Fruit fly (Drosophila melanogaster) whole organism, embryonic: ENCODE measurements around the gene CG31075.
A peak's percentile ranks its signal among the peaks of the same experiment; 100 is the strongest.

Experiments used
- Atf-2 ChIP-seq: fragments of 200-800 bp; sonication (Bioruptor generic); optimal IDR thresholded peaks from 2 replicates; lab custom pipeline; 2016; ENCODE audit warnings: missing biosample characterization, missing genetic modification characterization
- Atf3 ChIP-seq: fragments of 200-800 bp; sonication (Bioruptor generic); optimal IDR thresholded peaks from 3 replicates; lab custom pipeline; 2016; ENCODE audit warnings: missing biosample characterization, missing genetic modification characterization
- CG11504 ChIP-seq: fragments of 200-800 bp; sonication (Bioruptor generic); optimal IDR thresholded peaks from 3 replicates; lab custom pipeline; 2019; ENCODE audit warnings: missing biosample characterization, mild to moderate bottlenecking, missing genetic modification characterization, moderate library complexity
- CG12236 ChIP-seq: fragments of 200-800 bp; sonication (Bioruptor generic); optimal IDR thresholded peaks from 2 replicates; lab custom pipeline; 2016; ENCODE audit warnings: missing biosample characterization, missing genetic modification characterization
- CG12391 ChIP-seq: fragments of 200-800 bp; sonication (Bioruptor generic); optimal IDR thresholded peaks from 3 replicates; lab custom pipeline; 2018; ENCODE audit warnings: missing biosample characterization, mild to moderate bottlenecking, missing genetic modification characterization, moderate library complexity
- CG12942 ChIP-seq: fragments of 200-800 bp; sonication (Bioruptor generic); optimal IDR thresholded peaks from 3 replicates; lab custom pipeline; 2016; ENCODE audit warnings: missing biosample characterization, missing genetic modification characterization
- CG15073 ChIP-seq: fragments of 200-800 bp; sonication (Bioruptor generic); optimal IDR thresholded peaks from 2 replicates; lab custom pipeline; 2016; ENCODE audit warnings: missing biosample characterization, missing genetic modification characterization
- CG15514 ChIP-seq: fragments of 200-800 bp; sonication (Bioruptor generic); optimal IDR thresholded peaks from 3 replicates; lab custom pipeline; 2017; ENCODE audit warnings: missing biosample characterization, missing genetic modification characterization, mild to moderate bottlenecking, moderate library complexity, missing genetic modification reagents
- CG1603 ChIP-seq: fragments of 200-800 bp; sonication (Bioruptor generic); optimal IDR thresholded peaks from 2 replicates; lab custom pipeline; 2019; ENCODE audit warnings: missing biosample characterization, mild to moderate bottlenecking, missing genetic modification characterization, moderate library complexity
- CG2120 ChIP-seq: fragments of 200-800 bp; sonication (Bioruptor generic); optimal IDR thresholded peaks from 3 replicates; lab custom pipeline; 2016; ENCODE audit warnings: missing biosample characterization, missing genetic modification characterization
- CG33213 ChIP-seq: fragments of 200-800 bp; sonication (Bioruptor generic); optimal IDR thresholded peaks from 3 replicates; lab custom pipeline; 2016; ENCODE audit warnings: missing biosample characterization, missing genetic modification characterization
- CG6175 ChIP-seq: fragments of 200-800 bp; sonication (Bioruptor generic); IDR thresholded peaks from 3 replicates; pipeline ENCODE4 v1.3.6; 2022; ENCODE audit warnings: missing biosample characterization, missing genetic modification characterization
- CG8290 ChIP-seq, 3 experiments: fragments of 200-800 bp; sonication (Bioruptor generic); optimal IDR thresholded peaks; 2 replicates each; lab custom pipeline; 2016 to 2019; ENCODE audit warnings: missing biosample characterization in 3 of 3, missing genetic modification characterization in 3 of 3, mild to moderate bottlenecking in 2 of 3, moderate library complexity in 1 of 3
- CG9609 ChIP-seq: fragments of 200-800 bp; sonication (Bioruptor generic); optimal IDR thresholded peaks from 3 replicates; lab custom pipeline; 2016; ENCODE audit warnings: missing biosample characterization, missing genetic modification characterization
- Eip74EF ChIP-seq, 2 experiments: fragments of 200-800 bp in 1 of 2; fragments of >200 bp in 1 of 2; sonication (Bioruptor generic) in 1 of 2; optimal IDR thresholded peaks; 2 replicates each; lab custom pipeline; 2017 to 2019; ENCODE audit warnings: missing biosample characterization in 2 of 2, missing genetic modification characterization in 2 of 2, mild to moderate bottlenecking in 1 of 2, moderate library complexity in 1 of 2
- Ets97D ChIP-seq: fragments of 200-800 bp; sonication (Bioruptor generic); optimal IDR thresholded peaks from 3 replicates; lab custom pipeline; 2016; ENCODE audit warnings: missing biosample characterization, missing genetic modification characterization
- H2.0 ChIP-seq: fragments of 200-800 bp; sonication (Bioruptor generic); IDR thresholded peaks from 2 replicates; pipeline ENCODE4 v1.3.6; 2022; ENCODE audit warnings: missing biosample characterization, missing genetic modification characterization
- HLH3B ChIP-seq: fragments of 200-800 bp; sonication (Bioruptor generic); IDR thresholded peaks from 2 replicates; pipeline ENCODE4 v1.3.6; 2022; ENCODE audit warnings: missing biosample characterization, missing genetic modification characterization
- Hr51 ChIP-seq, 2 experiments: fragments of 200-800 bp; sonication (Bioruptor generic); optimal IDR thresholded peaks; 2 replicates in 1 of 2; 3 replicates in 1 of 2; lab custom pipeline; 2016 to 2018; ENCODE audit warnings: missing biosample characterization in 2 of 2, missing genetic modification characterization in 2 of 2, mild to moderate bottlenecking in 1 of 2, moderate library complexity in 1 of 2
- Hsf ChIP-seq: fragments of 200-800 bp; sonication (Bioruptor generic); optimal IDR thresholded peaks from 3 replicates; lab custom pipeline; 2016; ENCODE audit warnings: missing biosample characterization, missing genetic modification characterization
- MTF-1 ChIP-seq: fragments of 200-800 bp; sonication (Bioruptor generic); optimal IDR thresholded peaks from 2 replicates; lab custom pipeline; 2018; ENCODE audit warnings: missing biosample characterization, mild to moderate bottlenecking, missing genetic modification characterization, borderline replicate concordance
- Med ChIP-seq: fragments of 200-800 bp; sonication (Bioruptor generic); peaks from one replicate; lab custom pipeline; 2016; ENCODE audit warnings: missing biosample characterization, missing genetic modification characterization, mild to moderate bottlenecking, inconsistent platforms, moderate library complexity
- Opbp ChIP-seq: fragments of 200-800 bp; sonication (Bioruptor generic); IDR thresholded peaks from 3 replicates; pipeline ENCODE4 v1.3.6; 2022; ENCODE audit warnings: missing biosample characterization, missing genetic modification characterization; ENCODE audit not compliant: partially characterized antibody
- Pdp1 ChIP-seq, 2 experiments: fragments of 200-800 bp; sonication (Bioruptor generic); optimal IDR thresholded peaks; 3 replicates each; lab custom pipeline; 2016; ENCODE audit warnings: missing biosample characterization in 2 of 2, missing genetic modification characterization in 2 of 2, mild to moderate bottlenecking in 1 of 2, moderate library complexity in 1 of 2
- Sox102F ChIP-seq: fragments of 200-800 bp; sonication (Bioruptor generic); optimal IDR thresholded peaks from 2 replicates; lab custom pipeline; 2018; ENCODE audit warnings: missing biosample characterization, mild to moderate bottlenecking, missing genetic modification characterization, moderate library complexity
- Taf1 ChIP-seq: fragments of 200-800 bp; sonication (Bioruptor generic); IDR thresholded peaks from 2 replicates; pipeline ENCODE4 v1.3.6; 2022; ENCODE audit warnings: missing biosample characterization, missing genetic modification characterization
- Trl ChIP-seq, 3 experiments: fragments of >200 bp in 2 of 3; fragments of 200-800 bp in 1 of 3; sonication (Bioruptor generic) in 1 of 3; optimal IDR thresholded peaks; 2 replicates in 1 of 3; 3 replicates in 2 of 3; lab custom pipeline; 2016 to 2017; ENCODE audit warnings: missing biosample characterization in 1 of 3, missing genetic modification characterization in 1 of 3
- ab ChIP-seq: fragments of 200-800 bp; sonication (Bioruptor generic); optimal IDR thresholded peaks from 2 replicates; lab custom pipeline; 2016; ENCODE audit warnings: missing biosample characterization, missing genetic modification characterization
- bbx ChIP-seq: fragments of 200-800 bp; sonication (Bioruptor generic); IDR thresholded peaks from 2 replicates; pipeline ENCODE4 v1.3.6; 2022; ENCODE audit warnings: missing biosample characterization, missing genetic modification characterization; ENCODE audit not compliant: partially characterized antibody
- cato ChIP-seq: fragments of 200-800 bp; sonication (Bioruptor generic); optimal IDR thresholded peaks from 2 replicates; lab custom pipeline; 2016; ENCODE audit warnings: missing biosample characterization, missing genetic modification characterization, borderline replicate concordance
- dmrt99B ChIP-seq: fragments of 200-800 bp; sonication (Bioruptor generic); optimal IDR thresholded peaks from 2 replicates; lab custom pipeline; 2018; ENCODE audit warnings: missing biosample characterization, mild to moderate bottlenecking, missing genetic modification characterization, moderate library complexity
- en ChIP-seq: fragments of 200-800 bp; sonication (Bioruptor generic); optimal IDR thresholded peaks from 2 replicates; lab custom pipeline; 2016; ENCODE audit warnings: missing biosample characterization, missing genetic modification characterization
- fd3F ChIP-seq: fragments of 200-800 bp; sonication (Bioruptor generic); optimal IDR thresholded peaks from 2 replicates; lab custom pipeline; 2018; ENCODE audit warnings: missing biosample characterization, mild to moderate bottlenecking, missing genetic modification characterization, moderate library complexity
- gce ChIP-seq: fragments of 200-800 bp; sonication (Bioruptor generic); IDR thresholded peaks from 3 replicates; pipeline ENCODE4 v1.3.6; 2022; ENCODE audit warnings: missing biosample characterization, missing genetic modification characterization
- gsb ChIP-seq: fragments of 200-800 bp; sonication (Bioruptor generic); IDR thresholded peaks from 2 replicates; pipeline ENCODE4 v1.3.6; 2022; ENCODE audit warnings: missing biosample characterization, missing genetic modification characterization
- kni ChIP-seq: fragments of 200-800 bp; sonication (Bioruptor generic); optimal IDR thresholded peaks from 3 replicates; lab custom pipeline; 2017; ENCODE audit warnings: mild to moderate bottlenecking, missing biosample characterization, missing genetic modification reagents, missing genetic modification characterization
- lilli ChIP-seq: fragments of 200-800 bp; sonication (Bioruptor generic); optimal IDR thresholded peaks from 3 replicates; lab custom pipeline; 2016; ENCODE audit warnings: missing biosample characterization, missing genetic modification characterization
- mam ChIP-seq: fragments of 200-800 bp; sonication (Bioruptor generic); optimal IDR thresholded peaks from 3 replicates; lab custom pipeline; 2016; ENCODE audit warnings: missing biosample characterization, missing genetic modification characterization
- nerfin-2 ChIP-seq: fragments of 200-800 bp; sonication (Bioruptor generic); IDR thresholded peaks from 2 replicates; pipeline ENCODE4 v1.3.6; 2022; ENCODE audit warnings: missing biosample characterization, missing genetic modification characterization; ENCODE audit not compliant: partially characterized antibody
- phol ChIP-seq: fragments of 200-800 bp; sonication (Bioruptor generic); optimal IDR thresholded peaks from 3 replicates; lab custom pipeline; 2018; ENCODE audit warnings: missing biosample characterization, mild to moderate bottlenecking, missing genetic modification characterization, moderate library complexity
- prd ChIP-seq, 3 experiments: fragments of >200 bp in 2 of 3; fragments of 200-800 bp in 1 of 3; sonication (Bioruptor generic) in 1 of 3; optimal IDR thresholded peaks in 2 of 3; IDR thresholded peaks in 1 of 3; 2 replicates in 2 of 3; 3 replicates in 1 of 3; pipeline versions ENCODE4 v1.3.6 to Lab custom; 2017 to 2022; ENCODE audit warnings: missing biosample characterization in 1 of 3, missing genetic modification characterization in 1 of 3
- ranshi ChIP-seq: fragments of 200-800 bp; sonication (Bioruptor generic); IDR thresholded peaks from 2 replicates; pipeline ENCODE4 v1.3.6; 2022; ENCODE audit warnings: missing biosample characterization, missing genetic modification characterization
- scrt ChIP-seq: fragments of 200-800 bp; sonication (Bioruptor generic); optimal IDR thresholded peaks from 2 replicates; lab custom pipeline; 2018; ENCODE audit warnings: missing biosample characterization, mild to moderate bottlenecking, missing genetic modification characterization, moderate library complexity
- shn ChIP-seq: fragments of 200-800 bp; sonication (Bioruptor generic); optimal IDR thresholded peaks from 3 replicates; lab custom pipeline; 2016; ENCODE audit warnings: missing biosample characterization, missing genetic modification characterization
- sqz ChIP-seq: fragments of 200-800 bp; sonication (Bioruptor generic); optimal IDR thresholded peaks from 3 replicates; lab custom pipeline; 2018; ENCODE audit warnings: missing biosample characterization, mild to moderate bottlenecking, missing genetic modification characterization
- tio ChIP-seq: fragments of 200-800 bp; sonication (Bioruptor generic); optimal IDR thresholded peaks from 2 replicates; lab custom pipeline; 2017; ENCODE audit warnings: missing biosample characterization, missing genetic modification characterization, inconsistent platforms
- toy ChIP-seq: fragments of 200-800 bp; sonication (Bioruptor generic); IDR thresholded peaks from 2 replicates; pipeline ENCODE4 v1.3.6; 2022; ENCODE audit warnings: missing biosample characterization, missing genetic modification characterization
- tx ChIP-seq: fragments of 200-800 bp; sonication (Bioruptor generic); optimal IDR thresholded peaks from 2 replicates; lab custom pipeline; 2016; ENCODE audit warnings: missing biosample characterization, missing genetic modification characterization

Gene CG31075

DNA sequence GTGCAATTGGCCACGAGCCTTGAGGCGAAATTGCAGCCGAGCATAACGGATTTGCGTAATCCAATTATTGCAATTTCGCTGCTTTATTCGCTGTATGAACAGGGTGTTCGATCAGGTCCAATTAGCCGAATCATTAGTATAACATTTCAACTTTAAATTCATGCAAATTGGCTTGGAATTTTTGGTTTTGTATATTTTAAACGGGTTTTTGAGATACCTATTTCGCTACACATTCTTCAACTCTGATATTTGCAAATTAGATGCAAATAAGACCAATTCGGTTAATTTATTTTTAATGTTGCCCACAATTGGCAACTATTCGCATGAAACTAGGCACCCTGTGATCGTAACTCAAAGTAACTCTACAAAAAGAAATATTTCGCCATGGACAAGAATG lies 34.8 kb downstream of the CG31075 start (continued):
- peak in 1 of 2 experiments; percentile 39 for TF ChIP-seq Hr51 (GFP tag; optimal IDR thresholded peaks at IDR 0.05; lab: Kevin White, UChicago)
- TF ChIP-seq Opbp (GFP tag; lab: Robert Waterston, UW), result no peak
- TF ChIP-seq CG15514, result no peak
- 0 out of 2 replicates have a peak, but pooled peaks have one; percentile 9 for TF ChIP-seq ranshi (GFP tag; lab: Robert Waterston, UW)
- TF ChIP-seq CG1603 (tag; lab: Kevin White, UChicago), result peak; percentile 48
- TF ChIP-seq CG12236 (GFP tag; lab: Kevin White, UChicago), result peak; percentile 11
- peak; percentile 43 for TF ChIP-seq lilli
- peak; percentile 52 for TF ChIP-seq shn (GFP tag; lab: Kevin White, UChicago)
- TF ChIP-seq gsb (GFP tag; lab: Robert Waterston, UW), result 0 out of 2 replicates have a peak, but pooled peaks have one; percentile 21
- TF ChIP-seq Atf3 (GFP tag; lab: Kevin White, UChicago), result no peak
- TF ChIP-seq Atf-2, result peak; percentile 35
- no peak for TF ChIP-seq CG12391
- peak; percentile 57 for TF ChIP-seq Hsf
- no peak for TF ChIP-seq scrt (GFP tag; lab: Kevin White, UChicago)
- peak; percentile 29; the same call in 1 of the 3 replicates for TF ChIP-seq gce (GFP tag; lab: Robert Waterston, UW)
- peak; percentile 10 for TF ChIP-seq phol (tag; lab: Kevin White, UChicago)
- TF ChIP-seq en, result peak; percentile 8
- peak; percentile 31 for TF ChIP-seq fd3F (GFP tag; lab: Kevin White, UChicago)
- TF ChIP-seq CG9609 (GFP tag; lab: Kevin White, UChicago), result peak; percentile 15
- TF ChIP-seq MTF-1 (GFP tag; lab: Kevin White, UChicago), result no peak
- TF ChIP-seq toy, result no peak
- TF ChIP-seq Ets97D (GFP tag; lab: Kevin White, UChicago), result no peak
- 0 out of 2 replicates have a peak, but pooled peaks have one; percentile 6 for TF ChIP-seq HLH3B (GFP tag; lab: Robert Waterston, UW)
- TF ChIP-seq tio (GFP tag; lab: Kevin White, UChicago), result peak; percentile 20
- no peak for TF ChIP-seq prd (optimal IDR thresholded peaks at IDR 0.05; lab: Kevin White, UChicago)
- 0 out of 3 replicates have a peak, but pooled peaks have one; percentile 23 for TF ChIP-seq prd (GFP tag; IDR thresholded peaks at IDR 0.05; lab: Robert Waterston, UW)
- TF ChIP-seq CG11504 (tag; lab: Kevin White, UChicago), result peak; percentile 15
- no peak for TF ChIP-seq ab (GFP tag; lab: Kevin White, UChicago)
- TF ChIP-seq Pdp1 (GFP tag; optimal IDR thresholded peaks at IDR 0.05; lab: Kevin White, UChicago), result peak in 1 of 2 experiments; percentile 22
- TF ChIP-seq dmrt99B (tag; lab: Kevin White, UChicago), result peak; percentile 25
- TF ChIP-seq kni (GFP tag; lab: Kevin White, UChicago), result no peak
- peak; percentile 12 for TF ChIP-seq tx (GFP tag; lab: Kevin White, UChicago)
- peak; percentile 85 for TF ChIP-seq Med (GFP tag; lab: Kevin White, UChicago)
- TF ChIP-seq H2.0 (GFP tag; lab: Robert Waterston, UW), result peak; percentile 7; the same call in 1 of the 2 replicates
- no peak for TF ChIP-seq Trl (optimal IDR thresholded peaks at IDR 0.05; lab: Kevin White, UChicago)
- peak; percentile 35 for TF ChIP-seq Trl (GFP tag; optimal IDR thresholded peaks at IDR 0.05; lab: Kevin White, UChicago)
- TF ChIP-seq CG33213 (GFP tag; lab: Kevin White, UChicago), result peak; percentile 9
- TF ChIP-seq CG8290 (GFP tag; optimal IDR thresholded peaks at IDR 0.05; lab: Kevin White, UChicago), result no peak
- peak in 1 of 2 experiments; percentile 13 for TF ChIP-seq CG8290 (tag; optimal IDR thresholded peaks at IDR 0.05; lab: Kevin White, UChicago)
- peak; percentile 63 for TF ChIP-seq Sox102F (GFP tag; lab: Kevin White, UChicago)
- TF ChIP-seq bbx (GFP tag; lab: Robert Waterston, UW), result no peak
- TF ChIP-seq mam (GFP tag; lab: Kevin White, UChicago), result peak; percentile 13
- TF ChIP-seq Eip74EF (GFP tag; optimal IDR thresholded peaks at IDR 0.05; lab: Kevin White, UChicago), result no peak
- TF ChIP-seq CG6175 (GFP tag; lab: Robert Waterston, UW), result no peak
- TF ChIP-seq CG15073, result no peak
- TF ChIP-seq Taf1, result no peak
- peak; percentile 62 for TF ChIP-seq CG2120 (GFP tag; lab: Kevin White, UChicago)
- TF ChIP-seq CG12942, result no peak
- TF ChIP-seq nerfin-2 (GFP tag; lab: Robert Waterston, UW), result no peak
- peak; percentile 32 for TF ChIP-seq cato (GFP tag; lab: Kevin White, UChicago)
- TF ChIP-seq sqz (GFP tag; lab: Kevin White, UChicago), result no peak
